Worm (Caenorhabditis elegans) whole organism, L1 larva: ENCODE data around the gene Y69E1A.1.
A peak's percentile ranks its signal among the peaks of the same experiment; 100 is the strongest.

Experiments
- C04F5.9 ChIP-seq: sonication (generic microtip); optimal IDR thresholded peaks from 2 replicates; lab custom pipeline; 2016; ENCODE audit warnings: missing genetic modification characterization, missing compliant biosample characterization
- C34B4.2 ChIP-seq: sonication (generic microtip); optimal IDR thresholded peaks from 2 replicates; lab custom pipeline; 2017; ENCODE audit warnings: mild to moderate bottlenecking, missing genetic modification characterization, missing compliant biosample characterization
- F16B12.6 ChIP-seq: fragments of 150-350 bp; optimal IDR thresholded peaks from 2 replicates; lab custom pipeline; 2014; ENCODE audit warnings: missing biosample characterization, missing genetic modification characterization
- alr-1 ChIP-seq: fragments of 200-800 bp; sonication (Bioruptor generic); optimal IDR thresholded peaks from 2 replicates; lab custom pipeline; 2018; ENCODE audit warnings: borderline replicate concordance, mild to moderate bottlenecking, missing genetic modification characterization, missing compliant biosample characterization
- aly-2 ChIP-seq: fragments of 150-350 bp; optimal IDR thresholded peaks from 2 replicates; lab custom pipeline; 2014; ENCODE audit warnings: missing biosample characterization, missing genetic modification characterization
- blmp-1 ChIP-seq: fragments of 150-350 bp; optimal IDR thresholded peaks from 2 replicates; lab custom pipeline; 2014; ENCODE audit warnings: missing biosample characterization, missing genetic modification characterization
- ceh-63 ChIP-seq: fragments of 200-800 bp; sonication (Bioruptor generic); optimal IDR thresholded peaks from 2 replicates; lab custom pipeline; 2018; ENCODE audit warnings: mild to moderate bottlenecking, missing genetic modification characterization, missing compliant biosample characterization
- ceh-82 ChIP-seq, 3 experiments: fragments of 150-350 bp in 1 of 3; sonication (generic microtip) in 2 of 3; optimal IDR thresholded peaks; 2 replicates each; lab custom pipeline; 2014 to 2017; ENCODE audit warnings: missing biosample characterization in 3 of 3, missing genetic modification characterization in 3 of 3
- ceh-90 ChIP-seq: sonication (generic microtip); optimal IDR thresholded peaks from 2 replicates; lab custom pipeline; 2016; ENCODE audit warnings: missing genetic modification characterization, missing compliant biosample characterization
- ces-1 ChIP-seq: fragments of 150-350 bp; optimal IDR thresholded peaks from 2 replicates; lab custom pipeline; 2014; ENCODE audit warnings: missing biosample characterization, missing genetic modification reagents, missing genetic modification characterization
- dsc-1 ChIP-seq: sonication (generic microtip); optimal IDR thresholded peaks from 2 replicates; lab custom pipeline; 2016; ENCODE audit warnings: mild to moderate bottlenecking, missing genetic modification characterization, missing compliant biosample characterization
- efl-1 ChIP-seq, 4 experiments: fragments of 150-350 bp; optimal IDR thresholded peaks in 3 of 4; peaks in 1 of 4; 1 replicate in 1 of 4; 2 replicates in 3 of 4; lab custom pipeline; 2014; ENCODE audit warnings: missing biosample characterization in 2 of 4, missing genetic modification characterization in 2 of 4, missing genetic modification reagents in 2 of 4
- egl-13 ChIP-seq: sonication (generic microtip); optimal IDR thresholded peaks from 2 replicates; lab custom pipeline; 2016; ENCODE audit warnings: missing genotype, missing genetic modification reagents, missing genetic modification characterization, missing compliant biosample characterization
- egl-27 ChIP-seq, 2 experiments: fragments of 150-350 bp in 1 of 2; sonication (generic microtip); optimal IDR thresholded peaks; 3 replicates each; lab custom pipeline; 2017 to 2018; ENCODE audit warnings: missing biosample characterization in 2 of 2, missing genetic modification characterization in 2 of 2, missing genetic modification reagents in 2 of 2
- fkh-4 ChIP-seq: sonication (generic microtip); optimal IDR thresholded peaks from 2 replicates; lab custom pipeline; 2016; ENCODE audit warnings: missing compliant biosample characterization, missing genetic modification characterization, borderline replicate concordance
- grh-1 ChIP-seq: fragments of 200-800 bp; sonication (Bioruptor generic); IDR thresholded peaks from 2 replicates; pipeline ENCODE4 v1.3.6; 2022; ENCODE audit warnings: missing genetic modification reagents, missing genetic modification characterization, missing compliant biosample characterization
- hlh-17 ChIP-seq: fragments of 200-800 bp; sonication (Bioruptor generic); optimal IDR thresholded peaks from 2 replicates; lab custom pipeline; 2018; ENCODE audit warnings: missing genetic modification characterization, mild to moderate bottlenecking, missing compliant biosample characterization, moderate library complexity, borderline replicate concordance
- hlh-4 ChIP-seq: sonication (generic microtip); optimal IDR thresholded peaks from 2 replicates; lab custom pipeline; 2016; ENCODE audit warnings: mild to moderate bottlenecking, missing genetic modification characterization, missing compliant biosample characterization
- hpl-2 ChIP-seq: fragments of 150-350 bp; optimal IDR thresholded peaks from 2 replicates; lab custom pipeline; 2014; ENCODE audit warnings: missing biosample characterization, missing genetic modification reagents, missing genetic modification characterization
- isw-1 ChIP-seq: fragments of 200-800 bp; sonication (Bioruptor generic); IDR thresholded peaks from 2 replicates; pipeline ENCODE4 v1.3.6; 2022; ENCODE audit warnings: missing genetic modification characterization, missing compliant biosample characterization
- jun-1 ChIP-seq: fragments of 150-350 bp; optimal IDR thresholded peaks from 2 replicates; lab custom pipeline; 2014; ENCODE audit warnings: missing biosample characterization, missing genetic modification reagents, missing genetic modification characterization
- lin-13 ChIP-seq: fragments of 150-350 bp; optimal IDR thresholded peaks from 2 replicates; lab custom pipeline; 2014; ENCODE audit warnings: missing biosample characterization, missing genetic modification reagents, missing genetic modification characterization
- lin-15B ChIP-seq: fragments of 150-350 bp; sonication (generic microtip); optimal IDR thresholded peaks from 3 replicates; lab custom pipeline; 2014; ENCODE audit warnings: missing biosample characterization, missing genetic modification characterization
- lir-3 ChIP-seq: sonication (generic microtip); optimal IDR thresholded peaks from 2 replicates; lab custom pipeline; 2016; ENCODE audit warnings: mild to moderate bottlenecking, missing genetic modification characterization, moderate library complexity, missing compliant biosample characterization; ENCODE audit not compliant: poor library complexity
- lsy-2 ChIP-seq, 2 experiments: fragments of 150-350 bp; optimal IDR thresholded peaks; 2 replicates each; lab custom pipeline; 2014; ENCODE audit warnings: missing biosample characterization in 2 of 2, missing genetic modification characterization in 2 of 2
- mab-9 ChIP-seq: fragments of 200-800 bp; sonication (Bioruptor generic); IDR thresholded peaks from 2 replicates; pipeline ENCODE4 v1.3.6; 2022; ENCODE audit warnings: missing genetic modification reagents, missing genetic modification characterization, missing compliant biosample characterization
- mef-2 ChIP-seq: fragments of 150-350 bp; optimal IDR thresholded peaks from 2 replicates; lab custom pipeline; 2014; ENCODE audit warnings: missing biosample characterization, missing genetic modification characterization
- mep-1 ChIP-seq: fragments of 150-350 bp; optimal IDR thresholded peaks from 2 replicates; lab custom pipeline; 2014; ENCODE audit warnings: missing biosample characterization, missing genetic modification characterization
- nhr-19 ChIP-seq: fragments of 200-800 bp; sonication (Bioruptor generic); conservative IDR thresholded peaks from 2 replicates; pipeline ENCODE4 v1.3.6; 2022; ENCODE audit warnings: missing genetic modification characterization, missing compliant biosample characterization
- nhr-20 ChIP-seq: sonication (generic microtip); optimal IDR thresholded peaks from 2 replicates; lab custom pipeline; 2016; ENCODE audit warnings: mild to moderate bottlenecking, missing genetic modification characterization, missing compliant biosample characterization
- nhr-28 ChIP-seq: fragments of 150-350 bp; optimal IDR thresholded peaks from 2 replicates; lab custom pipeline; 2014; ENCODE audit warnings: missing biosample characterization, missing genetic modification characterization
- nhr-47 ChIP-seq: sonication (generic microtip); optimal IDR thresholded peaks from 2 replicates; lab custom pipeline; 2016; ENCODE audit warnings: mild to moderate bottlenecking, missing genetic modification characterization, moderate library complexity, missing compliant biosample characterization
- nhr-77 ChIP-seq: fragments of 150-350 bp; optimal IDR thresholded peaks from 2 replicates; lab custom pipeline; 2014; ENCODE audit warnings: missing biosample characterization, missing genetic modification characterization
- nhr-85 ChIP-seq: sonication (generic microtip); peaks from one replicate; lab custom pipeline; 2016; ENCODE audit warnings: missing genetic modification characterization, inconsistent platforms, missing compliant biosample characterization
- pax-3 ChIP-seq: fragments of 200-800 bp; sonication (Bioruptor generic); optimal IDR thresholded peaks from 2 replicates; lab custom pipeline; 2018; ENCODE audit warnings: mild to moderate bottlenecking, missing genetic modification characterization, moderate library complexity, missing compliant biosample characterization
- pqm-1 ChIP-seq: sonication (generic microtip); optimal IDR thresholded peaks from 3 replicates; lab custom pipeline; 2017; ENCODE audit warnings: missing biosample characterization, missing genetic modification characterization
- snu-23 ChIP-seq: sonication (generic microtip); optimal IDR thresholded peaks from 2 replicates; lab custom pipeline; 2016; ENCODE audit warnings: missing genetic modification characterization, missing compliant biosample characterization
- sptf-1 ChIP-seq: fragments of 150-350 bp; optimal IDR thresholded peaks from 2 replicates; lab custom pipeline; 2014; ENCODE audit warnings: missing biosample characterization, missing genetic modification characterization
- sup-37 ChIP-seq: fragments of 200-800 bp; sonication (Bioruptor generic); optimal IDR thresholded peaks from 2 replicates; lab custom pipeline; 2018; ENCODE audit warnings: mild to moderate bottlenecking, missing genetic modification characterization, missing compliant biosample characterization
- swsn-7 ChIP-seq: sonication (generic microtip); optimal IDR thresholded peaks from 2 replicates; lab custom pipeline; 2016; ENCODE audit warnings: missing genetic modification characterization, missing compliant biosample characterization
- tbx-2 ChIP-seq: sonication (generic microtip); optimal IDR thresholded peaks from 2 replicates; lab custom pipeline; 2016; ENCODE audit warnings: missing genetic modification characterization, missing compliant biosample characterization
- tlp-1 ChIP-seq: fragments of 150-350 bp; optimal IDR thresholded peaks from 2 replicates; lab custom pipeline; 2014; ENCODE audit warnings: missing biosample characterization, missing genetic modification characterization
- unc-130 ChIP-seq: fragments of 150-350 bp; optimal IDR thresholded peaks from 2 replicates; lab custom pipeline; 2017; ENCODE audit warnings: missing biosample characterization, missing genetic modification characterization, inconsistent platforms
- unc-30 ChIP-seq: sonication (generic microtip); optimal IDR thresholded peaks from 2 replicates; lab custom pipeline; 2017; ENCODE audit warnings: missing biosample characterization, missing genetic modification characterization
- unc-98 ChIP-seq: fragments of 200-800 bp; sonication (Bioruptor generic); IDR thresholded peaks from 2 replicates; pipeline ENCODE4 v1.3.6; 2022; ENCODE audit warnings: missing genetic modification characterization, missing compliant biosample characterization
- xbp-1 ChIP-seq: sonication (generic microtip); optimal IDR thresholded peaks from 2 replicates; lab custom pipeline; 2016; ENCODE audit warnings: missing genetic modification characterization, missing compliant biosample characterization
- zip-4 ChIP-seq: fragments of 200-800 bp; sonication (Bioruptor generic); optimal IDR thresholded peaks from 2 replicates; lab custom pipeline; 2018; ENCODE audit warnings: mild to moderate bottlenecking, missing genetic modification characterization, moderate library complexity, missing compliant biosample characterization
- ztf-11 ChIP-seq, 2 experiments: sonication (generic microtip); optimal IDR thresholded peaks; 2 replicates each; lab custom pipeline; 2016 to 2017; ENCODE audit warnings: missing genetic modification characterization in 2 of 2, missing biosample characterization in 1 of 2, missing compliant biosample characterization in 1 of 2

The Y69E1A.1 gene

ce11 chrIV:10936906-10937540 is 11.7 kb downstream of the Y69E1A.1 start, which contains the start of gene fic-1 (continued):
- TF ChIP-seq egl-13 (tag; lab: Kevin White, UChicago) = peak; percentile 51
- no peak for TF ChIP-seq blmp-1
- peak; percentile 42 to 57 for TF ChIP-seq efl-1 (optimal IDR thresholded peaks at IDR 0.05; lab: Kevin White, UChicago)
- TF ChIP-seq efl-1 (GFP tag; optimal IDR thresholded peaks at IDR 0.05 in 1 of 2; lab: Kevin White, UChicago) = peak; percentile 19 to 52
- peak; percentile 35 for TF ChIP-seq nhr-20 (tag; lab: Kevin White, UChicago)
- TF ChIP-seq ceh-90 (tag; lab: Kevin White, UChicago) = no peak
- TF ChIP-seq F16B12.6 (tag; lab: Kevin White, UChicago) = no peak
- no peak for TF ChIP-seq ceh-63
- peak; percentile 60 to 74 for TF ChIP-seq lsy-2 (tag; optimal IDR thresholded peaks at IDR 0.05; lab: Kevin White, UChicago)
- TF ChIP-seq nhr-77 (tag; lab: Kevin White, UChicago) = no peak
- TF ChIP-seq sptf-1 (tag; lab: Kevin White, UChicago) = no peak
- peak; percentile 52 for TF ChIP-seq dsc-1
- no peak for TF ChIP-seq alr-1
- peak; percentile 35 for TF ChIP-seq lir-3
- TF ChIP-seq swsn-7 (tag; lab: Kevin White, UChicago) = peak; percentile 65
- no peak for TF ChIP-seq unc-30 (tag; lab: Kevin White, UChicago)
- TF ChIP-seq pqm-1 = no peak
- TF ChIP-seq nhr-85 (tag; lab: Kevin White, UChicago) = peak; percentile 57
- no peak for TF ChIP-seq hlh-4 (tag; lab: Kevin White, UChicago)
- peak; percentile 16 for TF ChIP-seq jun-1 (tag; lab: Kevin White, UChicago)
- no peak for TF ChIP-seq sup-37 (GFP tag; lab: Kevin White, UChicago)
- peak; percentile 65 for TF ChIP-seq mep-1
- peak; percentile 63 for TF ChIP-seq tbx-2 (tag; lab: Kevin White, UChicago)
- TF ChIP-seq isw-1 (GFP tag; lab: Robert Waterston, UW) = peak; percentile 51
- TF ChIP-seq egl-27 (tag; optimal IDR thresholded peaks at IDR 0.05; lab: Kevin White, UChicago) = no peak
- TF ChIP-seq C04F5.9 (tag; lab: Kevin White, UChicago) = no peak
- TF ChIP-seq xbp-1 (tag; lab: Kevin White, UChicago) = peak; percentile 46
- TF ChIP-seq nhr-28 (tag; lab: Kevin White, UChicago) = no peak
- TF ChIP-seq tlp-1 = no peak
- peak; percentile 46 for TF ChIP-seq nhr-19
- TF ChIP-seq grh-1 (GFP tag; lab: Robert Waterston, UW) = no peak
- peak; percentile 64 for TF ChIP-seq snu-23 (GFP tag; lab: Kevin White, UChicago)
- TF ChIP-seq hlh-17 (GFP tag; lab: Kevin White, UChicago) = no peak
- TF ChIP-seq nhr-47 (tag; lab: Kevin White, UChicago) = peak; percentile 57
- no peak for TF ChIP-seq aly-2 (tag; lab: Kevin White, UChicago)
- TF ChIP-seq fkh-4 (tag; lab: Kevin White, UChicago) = no peak
- peak; percentile 6 for TF ChIP-seq zip-4 (GFP tag; lab: Kevin White, UChicago)
- peak; percentile 14 for TF ChIP-seq lin-13
- TF ChIP-seq lin-15B (tag; lab: Kevin White, UChicago) = no peak
- no peak for TF ChIP-seq unc-98 (GFP tag; lab: Robert Waterston, UW)
- no peak for TF ChIP-seq mef-2 (tag; lab: Kevin White, UChicago)
- no peak for TF ChIP-seq unc-130
- TF ChIP-seq pax-3 = peak; percentile 5
- TF ChIP-seq ceh-82 (tag; optimal IDR thresholded peaks at IDR 0.05; lab: Kevin White, UChicago) = peak; percentile 60 to 75 (median 63)
- TF ChIP-seq hpl-2 (GFP tag; lab: Kevin White, UChicago) = no peak
- no peak for TF ChIP-seq mab-9 (GFP tag; lab: Robert Waterston, UW)
- peak; percentile 96 for TF ChIP-seq ces-1 (GFP tag; lab: Kevin White, UChicago)
- no peak for TF ChIP-seq ztf-11 (tag; optimal IDR thresholded peaks at IDR 0.05; lab: Kevin White, UChicago)
- no peak for TF ChIP-seq C34B4.2 (tag; lab: Kevin White, UChicago)
